Worm (Caenorhabditis elegans) whole organism, L4 larva: ENCODE measurements around the gene dpff-1.

Source experiments
- D1046.2 ChIP-seq: fragments of 200-800 bp; sonication (Bioruptor generic); IDR thresholded peaks from 2 replicates; pipeline ENCODE4 v1.3.6; 2022; ENCODE audit warnings: missing genetic modification characterization, missing compliant biosample characterization
- F10B5.3 ChIP-seq: sonication (generic microtip); optimal IDR thresholded peaks from 2 replicates; lab custom pipeline; 2016; ENCODE audit warnings: mild to moderate bottlenecking, missing genetic modification characterization, missing compliant biosample characterization
- F26F4.8 ChIP-seq: fragments of 200-800 bp; sonication (Bioruptor generic); conservative IDR thresholded peaks from 2 replicates; pipeline ENCODE4 v1.3.6; 2022; ENCODE audit warnings: missing genetic modification characterization, missing compliant biosample characterization
- F37D6.2 ChIP-seq: sonication (generic microtip); optimal IDR thresholded peaks from 2 replicates; lab custom pipeline; 2016; ENCODE audit warnings: mild to moderate bottlenecking, missing genetic modification characterization, missing compliant biosample characterization
- F44E2.7 ChIP-seq: fragments of 200-800 bp; sonication (Bioruptor generic); IDR thresholded peaks from 2 replicates; pipeline ENCODE4 v2.1.2; 2022; ENCODE audit warnings: missing genetic modification characterization, missing compliant biosample characterization
- F49E8.2 ChIP-seq: sonication (generic microtip); optimal IDR thresholded peaks from 2 replicates; lab custom pipeline; 2016; ENCODE audit warnings: missing compliant biosample characterization, mild to moderate bottlenecking, missing genetic modification characterization, borderline replicate concordance
- R02D3.7 ChIP-seq: fragments of 150-350 bp; sonication (generic microtip); optimal IDR thresholded peaks from 3 replicates; lab custom pipeline; 2014; ENCODE audit warnings: missing biosample characterization, missing genetic modification characterization
- Y48G9A.11 ChIP-seq: fragments of 200-800 bp; sonication (Bioruptor generic); IDR thresholded peaks from 2 replicates; pipeline ENCODE4 v1.3.6; 2022; ENCODE audit warnings: missing genetic modification reagents, missing genetic modification characterization, missing compliant biosample characterization
- ZK337.2 ChIP-seq: fragments of 200-800 bp; sonication (Bioruptor generic); IDR thresholded peaks from 2 replicates; pipeline ENCODE4 v1.3.6; 2022; ENCODE audit warnings: missing genetic modification reagents, missing genetic modification characterization, missing compliant biosample characterization
- aha-1 ChIP-seq: fragments of 150-350 bp; peaks from one replicate; lab custom pipeline; 2014; ENCODE audit warnings: missing biosample characterization, missing genetic modification characterization
- ama-1 ChIP-seq: fragments of 150-350 bp; optimal IDR thresholded peaks from 2 replicates; lab custom pipeline; 2014; ENCODE audit warnings: inconsistent platforms, mixed read lengths
- arid-1 ChIP-seq: fragments of 200-800 bp; sonication (Bioruptor generic); conservative IDR thresholded peaks from 2 replicates; pipeline ENCODE4 v1.3.6; 2022; ENCODE audit warnings: missing genetic modification reagents, missing genetic modification characterization, missing compliant biosample characterization
- attf-4 ChIP-seq: sonication (generic microtip); optimal IDR thresholded peaks from 3 replicates; lab custom pipeline; 2017; ENCODE audit warnings: missing biosample characterization, missing genetic modification characterization
- ceh-28 ChIP-seq: fragments of 150-350 bp; optimal IDR thresholded peaks from 2 replicates; lab custom pipeline; 2014; ENCODE audit warnings: missing biosample characterization, missing genetic modification reagents, missing genetic modification characterization
- ceh-44 ChIP-seq: fragments of 200-800 bp; sonication (Bioruptor generic); IDR thresholded peaks from 2 replicates; pipeline ENCODE4 v1.3.6; 2022; ENCODE audit warnings: missing genetic modification reagents, missing genetic modification characterization, missing compliant biosample characterization
- ceh-62 ChIP-seq: sonication (generic microtip); optimal IDR thresholded peaks from 2 replicates; lab custom pipeline; 2017; ENCODE audit warnings: missing biosample characterization, missing genetic modification characterization
- ceh-82 ChIP-seq: sonication (generic microtip); optimal IDR thresholded peaks from 2 replicates; lab custom pipeline; 2017; ENCODE audit warnings: missing biosample characterization, missing genetic modification characterization
- dmd-6 ChIP-seq: fragments of 200-800 bp; sonication (Bioruptor generic); IDR thresholded peaks from 2 replicates; pipeline ENCODE4 v1.3.6; 2022; ENCODE audit warnings: missing genetic modification reagents, missing genetic modification characterization, missing compliant biosample characterization
- hlh-11 ChIP-seq: fragments of 200-800 bp; sonication (Bioruptor generic); optimal IDR thresholded peaks from 2 replicates; lab custom pipeline; 2018; ENCODE audit warnings: mild to moderate bottlenecking, missing genetic modification characterization, missing compliant biosample characterization
- hlh-30 ChIP-seq: sonication (generic microtip); optimal IDR thresholded peaks from 2 replicates; lab custom pipeline; 2017; ENCODE audit warnings: antibody characterized with exemption, mild to moderate bottlenecking, missing genetic modification characterization, missing compliant biosample characterization; ENCODE audit not compliant: insufficient read depth
- lin-15B ChIP-seq: fragments of 150-350 bp; sonication (generic microtip); optimal IDR thresholded peaks from 3 replicates; lab custom pipeline; 2014; ENCODE audit warnings: missing biosample characterization, missing genetic modification characterization
- lin-38 ChIP-seq: fragments of 200-800 bp; sonication (Bioruptor generic); IDR thresholded peaks from 2 replicates; pipeline ENCODE4 v1.3.6; 2022; ENCODE audit warnings: missing genetic modification reagents, missing genetic modification characterization, missing compliant biosample characterization
- lin-39 ChIP-seq: fragments of 150-350 bp; optimal IDR thresholded peaks from 2 replicates; lab custom pipeline; 2014; ENCODE audit warnings: missing biosample characterization, missing genetic modification reagents, missing genetic modification characterization
- lsy-2 ChIP-seq, 2 experiments: fragments of 150-350 bp in 1 of 2; sonication (generic microtip) in 1 of 2; optimal IDR thresholded peaks; 2 replicates each; lab custom pipeline; 2014 to 2017; ENCODE audit warnings: missing biosample characterization in 2 of 2, missing genetic modification characterization in 2 of 2
- madf-5 ChIP-seq, 2 experiments: fragments of 200-800 bp; sonication (Bioruptor generic); IDR thresholded peaks; 2 replicates each; pipeline ENCODE4 v1.3.6; 2022; ENCODE audit warnings: missing compliant biosample characterization in 2 of 2, missing genetic modification characterization in 2 of 2
- madf-9 ChIP-seq: fragments of 200-800 bp; sonication (Bioruptor generic); conservative IDR thresholded peaks from 2 replicates; pipeline ENCODE4 v1.3.6; 2022; ENCODE audit warnings: missing genetic modification reagents, missing genetic modification characterization, missing compliant biosample characterization
- mdl-1 ChIP-seq, 2 experiments: fragments of 150-350 bp in 1 of 2; sonication (generic microtip) in 1 of 2; optimal IDR thresholded peaks; 2 replicates each; lab custom pipeline; 2014 to 2017; ENCODE audit warnings: missing biosample characterization in 2 of 2, missing genetic modification characterization in 2 of 2
- mdt-29 ChIP-seq: fragments of 200-800 bp; sonication (Bioruptor generic); IDR thresholded peaks from 2 replicates; pipeline ENCODE4 v1.3.6; 2022; ENCODE audit warnings: missing genetic modification reagents, missing genetic modification characterization, missing compliant biosample characterization
- mep-1 ChIP-seq: fragments of 150-350 bp; sonication (generic microtip); optimal IDR thresholded peaks from 3 replicates; lab custom pipeline; 2014; ENCODE audit warnings: missing biosample characterization, missing genetic modification characterization
- mes-2 ChIP-seq: sonication (generic microtip); optimal IDR thresholded peaks from 2 replicates; lab custom pipeline; 2016; ENCODE audit warnings: missing genotype, mild to moderate bottlenecking, missing genetic modification characterization, missing compliant biosample characterization; ENCODE audit not compliant: poor library complexity, severe bottlenecking
- nhr-28 ChIP-seq: fragments of 150-350 bp; optimal IDR thresholded peaks from 2 replicates; lab custom pipeline; 2014; ENCODE audit warnings: missing biosample characterization, missing genetic modification characterization
- nhr-42 ChIP-seq: fragments of 200-800 bp; sonication (Bioruptor generic); IDR thresholded peaks from 2 replicates; pipeline ENCODE4 v1.3.6; 2022; ENCODE audit warnings: missing genetic modification characterization, missing compliant biosample characterization
- nhr-48 ChIP-seq: sonication (generic microtip); optimal IDR thresholded peaks from 2 replicates; lab custom pipeline; 2016; ENCODE audit warnings: mild to moderate bottlenecking, missing genetic modification characterization, missing compliant biosample characterization
- nhr-6 ChIP-seq: fragments of 150-350 bp; optimal IDR thresholded peaks from 2 replicates; lab custom pipeline; 2014; ENCODE audit warnings: missing biosample characterization, missing genetic modification characterization
- nhr-76 ChIP-seq: fragments of 150-350 bp; optimal IDR thresholded peaks from 2 replicates; lab custom pipeline; 2014; ENCODE audit warnings: missing biosample characterization, missing genetic modification characterization
- nhr-77 ChIP-seq: fragments of 150-350 bp; optimal IDR thresholded peaks from 2 replicates; lab custom pipeline; 2014; ENCODE audit warnings: missing biosample characterization, missing genetic modification characterization
- pqm-1 ChIP-seq: sonication (generic microtip); optimal IDR thresholded peaks from 2 replicates; lab custom pipeline; 2017; ENCODE audit warnings: missing biosample characterization, missing genetic modification characterization
- rbr-2 ChIP-seq: sonication (generic microtip); optimal IDR thresholded peaks from 2 replicates; lab custom pipeline; 2016; ENCODE audit warnings: missing genotype, missing genetic modification characterization, missing compliant biosample characterization
- saeg-2 ChIP-seq: fragments of 200-800 bp; sonication (Bioruptor generic); IDR thresholded peaks from 2 replicates; pipeline ENCODE4 v1.3.6; 2022; ENCODE audit warnings: missing genetic modification reagents, missing genetic modification characterization, missing compliant biosample characterization
- skn-1 ChIP-seq: fragments of 150-350 bp; optimal IDR thresholded peaks from 2 replicates; lab custom pipeline; 2014; ENCODE audit warnings: missing biosample characterization, missing genetic modification characterization
- snpc-1.2 ChIP-seq: fragments of 200-800 bp; sonication (Bioruptor generic); IDR thresholded peaks from 2 replicates; pipeline ENCODE4 v1.3.6; 2022; ENCODE audit warnings: missing genetic modification reagents, missing genetic modification characterization, missing compliant biosample characterization
- snpc-4 ChIP-seq: fragments of 150-350 bp; optimal IDR thresholded peaks from 2 replicates; lab custom pipeline; 2014; ENCODE audit warnings: missing biosample characterization, missing genetic modification characterization
- spr-3 ChIP-seq: fragments of 200-800 bp; sonication (Bioruptor generic); optimal IDR thresholded peaks from 2 replicates; lab custom pipeline; 2018; ENCODE audit warnings: mild to moderate bottlenecking, missing genetic modification characterization, missing compliant biosample characterization
- unc-39 ChIP-seq: sonication (generic microtip); optimal IDR thresholded peaks from 2 replicates; lab custom pipeline; 2017; ENCODE audit warnings: missing biosample characterization, missing genetic modification characterization
- unc-62 ChIP-seq, 3 experiments: fragments of 150-350 bp in 1 of 3; sonication (generic microtip); optimal IDR thresholded peaks in 2 of 3; peaks in 1 of 3; 1 replicate in 1 of 3; 2 replicates in 2 of 3; lab custom pipeline; 2014 to 2017; ENCODE audit warnings: missing biosample characterization in 3 of 3, missing genetic modification characterization in 3 of 3, missing genetic modification reagents in 3 of 3, missing genotype in 1 of 3
- vab-7 ChIP-seq: fragments of 200-800 bp; sonication (Bioruptor generic); IDR thresholded peaks from 2 replicates; pipeline ENCODE4 v1.3.6; 2022; ENCODE audit warnings: missing genetic modification reagents, missing genetic modification characterization, missing compliant biosample characterization
- zfp-2 ChIP-seq: sonication (generic microtip); optimal IDR thresholded peaks from 2 replicates; lab custom pipeline; 2016; ENCODE audit warnings: mild to moderate bottlenecking, missing genetic modification characterization, missing compliant biosample characterization
- zfp-3 ChIP-seq: fragments of 200-800 bp; sonication (Bioruptor generic); conservative IDR thresholded peaks from 2 replicates; pipeline ENCODE4 v1.3.6; 2022; ENCODE audit warnings: missing genetic modification reagents, missing genetic modification characterization, missing compliant biosample characterization
- zip-11 ChIP-seq: fragments of 200-800 bp; sonication (Bioruptor generic); IDR thresholded peaks from 2 replicates; pipeline ENCODE4 v1.3.6; 2022; ENCODE audit warnings: missing genetic modification characterization, missing compliant biosample characterization
- ztf-7 ChIP-seq: fragments of 150-350 bp; optimal IDR thresholded peaks from 2 replicates; lab custom pipeline; 2014; ENCODE audit warnings: missing biosample characterization, missing genetic modification characterization

dpff-1 gene

DNA sequence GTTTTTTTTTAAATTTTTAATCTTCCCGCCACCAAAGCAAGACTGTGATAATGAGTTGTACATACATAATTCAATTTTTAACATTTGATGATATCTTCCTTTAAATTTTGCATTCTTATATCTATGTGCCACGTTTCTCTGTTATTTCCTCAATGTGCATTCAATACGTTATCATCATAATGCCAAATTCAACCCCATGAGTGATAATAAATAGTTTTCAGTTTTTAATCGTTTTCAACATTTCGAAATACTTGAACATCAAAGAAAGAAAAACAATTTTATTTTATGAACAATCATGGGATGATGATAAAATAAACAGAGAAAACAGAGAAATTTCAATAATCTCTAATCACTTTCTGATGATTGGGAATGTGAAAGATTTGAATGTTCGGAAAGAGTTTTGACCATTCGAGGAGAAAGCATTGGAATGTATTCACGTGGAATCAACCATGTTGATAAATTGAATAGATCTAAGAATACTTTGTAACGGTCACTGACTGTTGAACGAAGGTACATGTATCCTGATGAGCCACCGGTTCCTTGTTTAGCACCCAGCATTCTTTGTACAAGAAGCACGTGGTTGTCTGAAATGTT lies 11.3 kb upstream of the dpff-1 start (continued):
- TF ChIP-seq R02D3.7 (tag; lab: Kevin White, UChicago) (no peak), dmd-6 (GFP tag; lab: Robert Waterston, UW) (peak; percentile 13; the same call in 1 of the 2 replicates), D1046.2 (no peak), ZK337.2 (GFP tag; lab: Robert Waterston, UW) (no peak), rbr-2 (tag; lab: Kevin White, UChicago) (no peak), zfp-3 (no peak), mep-1 (peak; percentile 86), F26F4.8 (GFP tag; lab: Robert Waterston, UW) (no peak), vab-7 (GFP tag; lab: Robert Waterston, UW) (no peak), ceh-62 (tag; lab: Kevin White, UChicago) (no peak), nhr-42 (0 out of 2 replicates have a peak, but pooled peaks have one; percentile 39), nhr-77 (tag; lab: Kevin White, UChicago) (peak; percentile 88), mdt-29 (GFP tag; lab: Robert Waterston, UW) (no peak), saeg-2 (GFP tag; lab: Robert Waterston, UW) (no peak), arid-1 (no peak), aha-1 (tag; lab: Kevin White, UChicago) (peak; percentile 90), nhr-28 (peak; percentile 64), attf-4 (tag; lab: Kevin White, UChicago) (no peak), unc-39 (tag; lab: Kevin White, UChicago) (no peak), zip-11 (GFP tag; lab: Robert Waterston, UW) (no peak), mdl-1 (tag; optimal IDR thresholded peaks at IDR 0.05; lab: Kevin White, UChicago) (peak in 1 of 2 experiments; percentile 24), Y48G9A.11 (GFP tag; lab: Robert Waterston, UW) (no peak), F44E2.7 (GFP tag; lab: Robert Waterston, UW) (no peak), unc-62 (GFP tag; optimal IDR thresholded peaks at IDR 0.05 in 1 of 2; lab: Kevin White, UChicago) (peak in 1 of 2 experiments; percentile 84), unc-62 (tag; optimal IDR thresholded peaks at IDR 0.05; lab: Kevin White, UChicago) (no peak), ama-1 (lab: Kevin White, UChicago) (peak; percentile 63), snpc-1.2 (GFP tag; lab: Robert Waterston, UW) (no peak), F37D6.2 (no peak), lsy-2 (tag; optimal IDR thresholded peaks at IDR 0.05; lab: Kevin White, UChicago) (peak in 1 of 2 experiments; percentile 35), lin-38 (GFP tag; lab: Robert Waterston, UW) (peak; percentile 28; the same call in 1 of the 2 replicates), madf-5 (GFP tag; IDR thresholded peaks at IDR 0.05; lab: Robert Waterston, UW) (no peak), hlh-30 (tag; lab: Kevin White, UChicago) (peak; percentile 72)

DNA sequence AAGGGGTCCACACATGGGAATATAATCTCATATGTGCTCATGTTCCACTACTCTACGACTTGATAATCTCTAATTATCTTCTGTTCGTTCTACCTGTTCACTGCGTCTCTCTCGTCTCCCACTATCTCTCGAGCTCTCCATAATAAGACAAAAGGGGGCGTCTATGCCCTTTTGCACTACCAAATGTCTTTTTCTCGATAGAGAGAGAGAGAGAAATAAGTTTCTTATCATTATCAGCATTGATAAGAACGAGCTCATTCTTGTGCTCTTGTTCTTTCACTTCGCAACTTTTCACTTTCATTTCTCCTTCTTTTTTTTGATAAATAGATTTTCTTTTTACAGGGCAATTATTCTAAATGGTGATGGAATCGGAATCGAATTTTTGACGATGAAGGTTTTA lies 9.8 kb upstream of the dpff-1 start:
- no peak for TF ChIP-seq nhr-76
- peak; percentile 59 for TF ChIP-seq hlh-11 (tag; lab: Kevin White, UChicago)
- TF ChIP-seq zfp-2 (tag; lab: Kevin White, UChicago): no peak
- no peak for TF ChIP-seq spr-3 (GFP tag; lab: Kevin White, UChicago)
- TF ChIP-seq rbr-2 (tag; lab: Kevin White, UChicago): no peak
- no peak for TF ChIP-seq lin-15B (tag; lab: Kevin White, UChicago)
- TF ChIP-seq pqm-1: peak; percentile 95
- TF ChIP-seq saeg-2 (GFP tag; lab: Robert Waterston, UW): no peak
- TF ChIP-seq vab-7 (GFP tag; lab: Robert Waterston, UW): no peak
- no peak for TF ChIP-seq madf-9
- TF ChIP-seq nhr-48 (tag; lab: Kevin White, UChicago): no peak
- TF ChIP-seq dmd-6 (GFP tag; lab: Robert Waterston, UW): peak; percentile 64
- no peak for TF ChIP-seq aha-1 (tag; lab: Kevin White, UChicago)
- TF ChIP-seq snpc-4: no peak
- no peak for TF ChIP-seq F10B5.3
- no peak for TF ChIP-seq F49E8.2
- TF ChIP-seq lin-39 (tag; lab: Kevin White, UChicago): no peak
- TF ChIP-seq skn-1 (tag; lab: Kevin White, UChicago): no peak
- no peak for TF ChIP-seq ceh-28 (tag; lab: Kevin White, UChicago)
- no peak for TF ChIP-seq ceh-82 (tag; lab: Kevin White, UChicago)
- peak; percentile 40 for TF ChIP-seq mes-2
- TF ChIP-seq ceh-44 (GFP tag; lab: Robert Waterston, UW): no peak
- peak; percentile 67 for TF ChIP-seq nhr-28
- TF ChIP-seq nhr-6 (tag; lab: Kevin White, UChicago): peak; percentile 33
- TF ChIP-seq ztf-7 (tag; lab: Kevin White, UChicago): peak; percentile 33
- peak; percentile 18 for TF ChIP-seq mep-1
